Fruit fly (Drosophila melanogaster) whole organism, embryonic: ENCODE results near the gene NdufV3.

ENCODE experiments used
- Aef1 ChIP-seq: fragments of 200-800 bp; sonication (Bioruptor generic); IDR thresholded peaks from 3 replicates; pipeline ENCODE4 v1.3.6; 2022; ENCODE audit warnings: missing biosample characterization, missing genetic modification characterization
- Asciz ChIP-seq: fragments of 200-800 bp; sonication (Bioruptor generic); optimal IDR thresholded peaks from 2 replicates; lab custom pipeline; 2017; ENCODE audit warnings: missing biosample characterization, mild to moderate bottlenecking, missing genetic modification characterization, missing genetic modification reagents
- Awh ChIP-seq: fragments of 200-800 bp; sonication (Bioruptor generic); IDR thresholded peaks from 2 replicates; pipeline ENCODE4, ENCODE4 v1.3.6; 2022; ENCODE audit warnings: missing biosample characterization, missing genetic modification characterization
- CG11456 ChIP-seq: fragments of 200-800 bp; sonication (Bioruptor generic); IDR thresholded peaks from 3 replicates; pipeline ENCODE4 v1.3.6; 2022; ENCODE audit warnings: missing biosample characterization, missing genetic modification characterization
- CG12219 ChIP-seq: fragments of 200-800 bp; sonication (Bioruptor generic); optimal IDR thresholded peaks from 3 replicates; lab custom pipeline; 2018; ENCODE audit warnings: missing biosample characterization, mild to moderate bottlenecking, missing genetic modification characterization
- CG12942 ChIP-seq: fragments of 200-800 bp; sonication (Bioruptor generic); optimal IDR thresholded peaks from 3 replicates; lab custom pipeline; 2016; ENCODE audit warnings: missing biosample characterization, missing genetic modification characterization
- CG13123 ChIP-seq: fragments of 200-800 bp; sonication (Bioruptor generic); optimal IDR thresholded peaks from 2 replicates; lab custom pipeline; 2016; ENCODE audit warnings: missing biosample characterization, missing genetic modification characterization
- CG13775 ChIP-seq: fragments of 200-800 bp; sonication (Bioruptor generic); optimal IDR thresholded peaks from 3 replicates; lab custom pipeline; 2017; ENCODE audit warnings: missing biosample characterization, mild to moderate bottlenecking, missing genetic modification characterization
- CG13894 ChIP-seq: fragments of 200-800 bp; sonication (Bioruptor generic); optimal IDR thresholded peaks from 3 replicates; lab custom pipeline; 2018; ENCODE audit warnings: missing biosample characterization, mild to moderate bottlenecking, missing genetic modification characterization, moderate library complexity
- CG14667 ChIP-seq: fragments of 200-800 bp; sonication (Bioruptor generic); IDR thresholded peaks from 2 replicates; pipeline ENCODE4 v1.3.6; 2022; ENCODE audit warnings: missing biosample characterization, missing genetic modification characterization
- CG1529 ChIP-seq: fragments of 200-800 bp; sonication (Bioruptor generic); optimal IDR thresholded peaks from 3 replicates; lab custom pipeline; 2018; ENCODE audit warnings: missing biosample characterization, missing genetic modification characterization
- CG18764 ChIP-seq: fragments of 200-800 bp; sonication (Bioruptor generic); optimal IDR thresholded peaks from 3 replicates; lab custom pipeline; 2016; ENCODE audit warnings: missing biosample characterization, missing genetic modification characterization
- CG2712 ChIP-seq: fragments of 200-800 bp; optimal IDR thresholded peaks from 3 replicates; lab custom pipeline; 2019; ENCODE audit warnings: missing biosample characterization, mild to moderate bottlenecking, missing genetic modification characterization, moderate library complexity
- CG3065 ChIP-seq: fragments of 200-800 bp; sonication (Bioruptor generic); optimal IDR thresholded peaks from 2 replicates; lab custom pipeline; 2016; ENCODE audit warnings: missing biosample characterization, missing genetic modification characterization
- CG4282 ChIP-seq: fragments of 200-800 bp; sonication (Bioruptor generic); optimal IDR thresholded peaks from 2 replicates; lab custom pipeline; 2016; ENCODE audit warnings: missing biosample characterization, missing genetic modification characterization
- CG8359 ChIP-seq: fragments of 200-800 bp; sonication (Bioruptor generic); optimal IDR thresholded peaks from 2 replicates; lab custom pipeline; 2017; ENCODE audit warnings: missing biosample characterization, mild to moderate bottlenecking, missing genetic modification characterization, borderline replicate concordance
- CG8924 ChIP-seq: fragments of 200-800 bp; optimal IDR thresholded peaks from 3 replicates; lab custom pipeline; 2019; ENCODE audit warnings: missing biosample characterization, mild to moderate bottlenecking, missing genetic modification characterization, moderate library complexity
- CG9727 ChIP-seq: fragments of 200-800 bp; sonication (Bioruptor generic); optimal IDR thresholded peaks from 3 replicates; lab custom pipeline; 2017; ENCODE audit warnings: missing biosample characterization, mild to moderate bottlenecking, missing genetic modification characterization
- Hand ChIP-seq: fragments of 200-800 bp; sonication (Bioruptor generic); optimal IDR thresholded peaks from 2 replicates; lab custom pipeline; 2017; ENCODE audit warnings: mild to moderate bottlenecking, missing biosample characterization, missing genetic modification reagents, missing genetic modification characterization
- Kr ChIP-seq: fragments of 200-800 bp; sonication (Bioruptor generic); optimal IDR thresholded peaks from 2 replicates; lab custom pipeline; 2017; ENCODE audit warnings: missing biosample characterization, mild to moderate bottlenecking, missing genetic modification characterization
- Max ChIP-seq: fragments of 200-800 bp; sonication (Bioruptor generic); optimal IDR thresholded peaks from 2 replicates; lab custom pipeline; 2016; ENCODE audit warnings: missing biosample characterization, mild to moderate bottlenecking, missing genetic modification characterization
- Mes4 ChIP-seq: fragments of 200-800 bp; sonication (Bioruptor generic); optimal IDR thresholded peaks from 2 replicates; lab custom pipeline; 2016; ENCODE audit warnings: missing biosample characterization, missing genetic modification characterization
- Pdp1 ChIP-seq, 2 experiments: fragments of 200-800 bp; sonication (Bioruptor generic); optimal IDR thresholded peaks; 3 replicates each; lab custom pipeline; 2016; ENCODE audit warnings: missing biosample characterization in 2 of 2, missing genetic modification characterization in 2 of 2, mild to moderate bottlenecking in 1 of 2, moderate library complexity in 1 of 2
- Poxn ChIP-seq: fragments of 200-800 bp; sonication (Bioruptor generic); IDR thresholded peaks from 2 replicates; pipeline ENCODE4 v1.3.6; 2022; ENCODE audit warnings: missing biosample characterization, missing genetic modification characterization
- Rx ChIP-seq: fragments of 200-800 bp; sonication (Bioruptor generic); IDR thresholded peaks from 2 replicates; pipeline ENCODE4 v1.3.6; 2022; ENCODE audit warnings: missing biosample characterization, missing genetic modification characterization
- Scr ChIP-seq: fragments of 200-800 bp; sonication (Bioruptor generic); IDR thresholded peaks from 2 replicates; pipeline ENCODE4 v1.3.6; 2022; ENCODE audit warnings: missing biosample characterization, missing genetic modification characterization; ENCODE audit not compliant: partially characterized antibody
- ara ChIP-seq: fragments of 200-800 bp; sonication (Bioruptor generic); IDR thresholded peaks from 2 replicates; pipeline ENCODE4 v1.3.6; 2022; ENCODE audit warnings: missing biosample characterization, missing genetic modification characterization
- bbx ChIP-seq: fragments of 200-800 bp; sonication (Bioruptor generic); IDR thresholded peaks from 2 replicates; pipeline ENCODE4 v1.3.6; 2022; ENCODE audit warnings: missing biosample characterization, missing genetic modification characterization; ENCODE audit not compliant: partially characterized antibody
- br ChIP-seq: fragments of >200 bp; optimal IDR thresholded peaks from 2 replicates; lab custom pipeline; 2017
- crol ChIP-seq: fragments of 200-800 bp; sonication (Bioruptor generic); IDR thresholded peaks from 2 replicates; pipeline ENCODE4 v1.3.6; 2022; ENCODE audit warnings: missing biosample characterization, missing genetic modification characterization
- cwo ChIP-seq: fragments of 200-800 bp; sonication (Bioruptor generic); optimal IDR thresholded peaks from 3 replicates; lab custom pipeline; 2017; ENCODE audit warnings: missing biosample characterization, missing genetic modification characterization, mild to moderate bottlenecking, moderate library complexity, missing genetic modification reagents
- ems ChIP-seq: fragments of 200-800 bp; sonication (Bioruptor generic); optimal IDR thresholded peaks from 3 replicates; lab custom pipeline; 2016; ENCODE audit warnings: missing biosample characterization, missing genetic modification characterization
- fd102C ChIP-seq: fragments of 200-800 bp; sonication (Bioruptor generic); optimal IDR thresholded peaks from 2 replicates; lab custom pipeline; 2018; ENCODE audit warnings: missing biosample characterization, mild to moderate bottlenecking, missing genetic modification characterization, moderate library complexity
- gcm ChIP-seq: fragments of 200-800 bp; sonication (Bioruptor generic); optimal IDR thresholded peaks from 2 replicates; lab custom pipeline; 2019; ENCODE audit warnings: missing biosample characterization, mild to moderate bottlenecking, missing genetic modification characterization, moderate library complexity
- gem ChIP-seq: fragments of 200-800 bp; sonication (Bioruptor generic); optimal IDR thresholded peaks from 2 replicates; lab custom pipeline; 2019; ENCODE audit warnings: missing biosample characterization, mild to moderate bottlenecking, missing genetic modification characterization, moderate library complexity
- gro ChIP-seq: fragments of 200-800 bp; sonication (Bioruptor generic); optimal IDR thresholded peaks from 2 replicates; lab custom pipeline; 2016; ENCODE audit warnings: missing biosample characterization, missing genetic modification characterization
- hkb ChIP-seq, 2 experiments: fragments of 200-800 bp in 1 of 2; fragments of >200 bp in 1 of 2; sonication (Bioruptor generic) in 1 of 2; IDR thresholded peaks in 1 of 2; optimal IDR thresholded peaks in 1 of 2; 2 replicates each; pipeline versions ENCODE4 v1.3.6 to Lab custom; 2017 to 2022; ENCODE audit warnings: missing biosample characterization in 1 of 2, missing genetic modification characterization in 1 of 2
- nerfin-2 ChIP-seq: fragments of 200-800 bp; sonication (Bioruptor generic); IDR thresholded peaks from 2 replicates; pipeline ENCODE4 v1.3.6; 2022; ENCODE audit warnings: missing biosample characterization, missing genetic modification characterization; ENCODE audit not compliant: partially characterized antibody
- pfk ChIP-seq: fragments of 200-800 bp; sonication (Bioruptor generic); optimal IDR thresholded peaks from 2 replicates; lab custom pipeline; 2018; ENCODE audit warnings: missing biosample characterization, mild to moderate bottlenecking, missing genetic modification characterization, moderate library complexity
- prd ChIP-seq, 3 experiments: fragments of >200 bp in 2 of 3; fragments of 200-800 bp in 1 of 3; sonication (Bioruptor generic) in 1 of 3; optimal IDR thresholded peaks in 2 of 3; IDR thresholded peaks in 1 of 3; 2 replicates in 2 of 3; 3 replicates in 1 of 3; pipeline versions ENCODE4 v1.3.6 to Lab custom; 2017 to 2022; ENCODE audit warnings: missing biosample characterization in 1 of 3, missing genetic modification characterization in 1 of 3
- ranshi ChIP-seq: fragments of 200-800 bp; sonication (Bioruptor generic); IDR thresholded peaks from 2 replicates; pipeline ENCODE4 v1.3.6; 2022; ENCODE audit warnings: missing biosample characterization, missing genetic modification characterization
- ro ChIP-seq: fragments of 200-800 bp; sonication (Bioruptor generic); IDR thresholded peaks from 2 replicates; pipeline ENCODE4 v1.3.6; 2022; ENCODE audit warnings: missing biosample characterization, missing genetic modification characterization
- sisA ChIP-seq: fragments of 200-800 bp; sonication (Bioruptor generic); IDR thresholded peaks from 2 replicates; pipeline ENCODE4 v1.3.6; 2022; ENCODE audit warnings: missing biosample characterization, missing genetic modification characterization
- sob ChIP-seq: fragments of 200-800 bp; sonication (Bioruptor generic); IDR thresholded peaks from 2 replicates; pipeline ENCODE4 v1.3.6; 2022; ENCODE audit warnings: missing biosample characterization, missing genetic modification characterization
- ssp ChIP-seq: fragments of 200-800 bp; sonication (Bioruptor generic); IDR thresholded peaks from 2 replicates; pipeline ENCODE4 v1.3.6; 2022; ENCODE audit warnings: missing biosample characterization, missing genetic modification characterization
- tap ChIP-seq: fragments of 200-800 bp; optimal IDR thresholded peaks from 3 replicates; lab custom pipeline; 2019; ENCODE audit warnings: missing biosample characterization, mild to moderate bottlenecking, missing genetic modification characterization, moderate library complexity
- tgo ChIP-seq: fragments of 200-800 bp; sonication (Bioruptor generic); IDR thresholded peaks from 3 replicates; pipeline ENCODE4 v1.3.6; 2022; ENCODE audit warnings: missing biosample characterization, missing genetic modification characterization
- vvl ChIP-seq: fragments of 200-800 bp; sonication (Bioruptor generic); IDR thresholded peaks from 2 replicates; pipeline ENCODE4 v1.3.6; 2022; ENCODE audit warnings: missing biosample characterization, missing genetic modification characterization
- zfh2 ChIP-seq: fragments of 200-800 bp; sonication (Bioruptor generic); optimal IDR thresholded peaks from 2 replicates; lab custom pipeline; 2016; ENCODE audit warnings: missing biosample characterization, missing genetic modification characterization

NdufV3 gene

dm6 chrX:11390625-11391363 lies 41.0 kb downstream of the NdufV3 start (continued):
- peak; percentile 80 for TF ChIP-seq zfh2 (GFP tag; lab: Kevin White, UChicago)
- no peak for TF ChIP-seq Mes4 (GFP tag; lab: Kevin White, UChicago)
- TF ChIP-seq nerfin-2 (GFP tag; lab: Robert Waterston, UW), result no peak
- TF ChIP-seq prd (optimal IDR thresholded peaks at IDR 0.05; lab: Kevin White, UChicago), result no peak
- TF ChIP-seq prd (GFP tag; IDR thresholded peaks at IDR 0.05; lab: Robert Waterston, UW), result peak; percentile 92
- peak; percentile 41 for TF ChIP-seq crol (GFP tag; lab: Robert Waterston, UW)
- peak; percentile 71 for TF ChIP-seq Asciz (GFP tag; lab: Kevin White, UChicago)
- TF ChIP-seq CG3065 (GFP tag; lab: Kevin White, UChicago), result peak; percentile 47
- peak; percentile 66 for TF ChIP-seq Max (GFP tag; lab: Kevin White, UChicago)
- no peak for TF ChIP-seq Kr (GFP tag; lab: Kevin White, UChicago)
- TF ChIP-seq cwo (GFP tag; lab: Kevin White, UChicago), result peak; percentile 69
- peak; percentile 41 for TF ChIP-seq CG1529 (GFP tag; lab: Kevin White, UChicago)
- TF ChIP-seq gem, result peak; percentile 84
- TF ChIP-seq Poxn (GFP tag; lab: Robert Waterston, UW), result peak; percentile 46; the same call in 1 of the 2 replicates
- TF ChIP-seq br, result no peak
- TF ChIP-seq CG12942 (GFP tag; lab: Kevin White, UChicago), result peak; percentile 64
- peak; percentile 37 for TF ChIP-seq gcm (GFP tag; lab: Kevin White, UChicago)
- peak; percentile 61 for TF ChIP-seq Hand (GFP tag; lab: Kevin White, UChicago)
- peak; percentile 94 for TF ChIP-seq CG11456
- no peak for TF ChIP-seq pfk (GFP tag; lab: Kevin White, UChicago)
- peak; percentile 57 for TF ChIP-seq CG18764
- TF ChIP-seq hkb (optimal IDR thresholded peaks at IDR 0.05; lab: Kevin White, UChicago), result no peak
- peak; percentile 87 for TF ChIP-seq hkb (GFP tag; IDR thresholded peaks at IDR 0.05; lab: Robert Waterston, UW)
- peak; percentile 78 for TF ChIP-seq Rx (GFP tag; lab: Robert Waterston, UW)
- TF ChIP-seq CG4282, result peak; percentile 25
- peak; percentile 20 for TF ChIP-seq CG8359 (GFP tag; lab: Kevin White, UChicago)
- TF ChIP-seq Pdp1 (GFP tag; optimal IDR thresholded peaks at IDR 0.05; lab: Kevin White, UChicago), result peak; percentile 54 to 77
- TF ChIP-seq ranshi (GFP tag; lab: Robert Waterston, UW), result peak; percentile 90
- peak; percentile 70 for TF ChIP-seq ssp
- TF ChIP-seq tgo, result peak; percentile 86
- TF ChIP-seq CG13894 (tag; lab: Kevin White, UChicago), result peak; percentile 58
- TF ChIP-seq CG13123 (GFP tag; lab: Kevin White, UChicago), result peak; percentile 1
- peak; percentile 39 for TF ChIP-seq ems (GFP tag; lab: Kevin White, UChicago)
- TF ChIP-seq sisA (GFP tag; lab: Robert Waterston, UW), result peak; percentile 86
- TF ChIP-seq vvl, result peak; percentile 92
- TF ChIP-seq Awh, result peak; percentile 83
- peak; percentile 88 for TF ChIP-seq Aef1
- TF ChIP-seq gro (GFP tag; lab: Kevin White, UChicago), result peak; percentile 76
- peak; percentile 71 for TF ChIP-seq ro
- peak; percentile 69 for TF ChIP-seq CG13775 (GFP tag; lab: Kevin White, UChicago)
- TF ChIP-seq CG14667, result peak; percentile 80
- peak; percentile 71 for TF ChIP-seq CG12219 (GFP tag; lab: Kevin White, UChicago)
- TF ChIP-seq fd102C (GFP tag; lab: Kevin White, UChicago), result no peak
- TF ChIP-seq CG9727 (GFP tag; lab: Kevin White, UChicago), result peak; percentile 76
- peak; percentile 49 for TF ChIP-seq tap (tag; lab: Kevin White, UChicago)
- TF ChIP-seq sob (GFP tag; lab: Robert Waterston, UW), result peak; percentile 90
- TF ChIP-seq CG2712 (tag; lab: Kevin White, UChicago), result peak; percentile 75
- TF ChIP-seq ara (GFP tag; lab: Robert Waterston, UW), result peak; percentile 65
- no peak for TF ChIP-seq bbx
- peak; percentile 70 for TF ChIP-seq CG8924 (tag; lab: Kevin White, UChicago)
- no peak for TF ChIP-seq Scr
